Fruit fly (Drosophila melanogaster): Measurements from ENCODE around the gene CG4281.

The CG4281 gene

DNA sequence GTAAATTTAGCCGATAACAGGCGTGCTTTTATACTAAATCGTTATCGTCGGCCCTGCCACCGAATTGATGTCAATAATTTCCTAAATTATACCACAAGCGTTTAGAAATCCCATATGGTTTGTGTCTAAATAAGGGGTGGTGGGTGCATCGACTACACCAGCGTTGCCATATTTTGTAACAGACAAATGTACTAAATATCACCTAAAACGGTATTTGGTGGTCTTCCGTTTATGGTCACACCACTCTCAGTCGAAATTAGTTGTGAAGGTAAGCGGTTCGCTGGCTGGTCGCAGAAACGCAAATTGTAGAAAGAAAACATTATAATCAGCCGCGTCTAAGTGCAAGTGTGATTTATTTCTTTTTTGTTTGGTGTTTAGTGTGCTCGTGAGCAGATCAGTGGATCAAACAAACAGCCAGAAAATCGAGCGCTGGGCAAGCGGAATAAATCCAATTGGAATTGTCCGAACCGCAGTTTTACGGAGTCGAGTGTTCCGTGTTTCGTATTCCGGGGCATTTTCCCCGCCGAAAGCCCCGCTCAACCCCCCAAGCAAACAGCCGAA is 15.5 kb upstream of the CG4281 start, which contains the start of the genes CG16903 and Unc-76 (continued):
- TF ChIP-seq az2 (GFP tag; optimal IDR thresholded peaks at IDR 0.05) (no peak), Gug (GFP tag; IDR thresholded peaks at IDR 0.05) (no peak), sob (GFP tag; IDR thresholded peaks at IDR 0.05) (peak; percentile 71), sug (tag; optimal IDR thresholded peaks at IDR 0.05) (peak; percentile 66), CG7786 (GFP tag; optimal IDR thresholded peaks at IDR 0.05) (peak; percentile 18), CG13123 (GFP tag; optimal IDR thresholded peaks at IDR 0.05) (no peak), ara (GFP tag; IDR thresholded peaks at IDR 0.05) (no peak), Mes4 (GFP tag; optimal IDR thresholded peaks at IDR 0.05) (no peak), dati (GFP tag; IDR thresholded peaks at IDR 0.05) (no peak), twi (tag; optimal IDR thresholded peaks at IDR 0.05) (peak; percentile 8), CG7928 (GFP tag; optimal IDR thresholded peaks at IDR 0.05) (peak; percentile 66), Vsx1 (GFP tag; optimal IDR thresholded peaks at IDR 0.05) (no peak), NFAT (GFP tag; IDR thresholded peaks at IDR 0.05) (peak; percentile 24; the same call in 1 of the 2 replicates), CG2120 (GFP tag; optimal IDR thresholded peaks at IDR 0.05) (peak; percentile 22), slp2 (GFP tag; optimal IDR thresholded peaks at IDR 0.05) (no peak), CG10267 (tag; optimal IDR thresholded peaks at IDR 0.05) (peak; percentile 81), CG1832 (GFP tag; optimal IDR thresholded peaks at IDR 0.05) (no peak), Hr3 (GFP tag; optimal IDR thresholded peaks at IDR 0.05) (peak; percentile 5), CG15514 (GFP tag; optimal IDR thresholded peaks at IDR 0.05) (peak; percentile 85), bsh (GFP tag; optimal IDR thresholded peaks at IDR 0.05) (peak in 1 of 2 experiments; percentile 21), tx (GFP tag; optimal IDR thresholded peaks at IDR 0.05) (no peak), Ssrp (tag; optimal IDR thresholded peaks at IDR 0.05) (no peak), CG9609 (GFP tag; optimal IDR thresholded peaks at IDR 0.05) (peak; percentile 35), Nf-YB (GFP tag; optimal IDR thresholded peaks at IDR 0.05) (peak; percentile 27), CG2202 (tag; optimal IDR thresholded peaks at IDR 0.05) (no peak), nau (GFP tag; optimal IDR thresholded peaks at IDR 0.05) (peak; percentile 38), Side (GFP tag; optimal IDR thresholded peaks at IDR 0.05) (no peak), klu (GFP tag; IDR thresholded peaks at IDR 0.05) (no peak), CG11247 (GFP tag; IDR thresholded peaks at IDR 0.05) (no peak), CG13624 (GFP tag; optimal IDR thresholded peaks at IDR 0.05) (peak; percentile 67), CG8478 (optimal IDR thresholded peaks at IDR 0.05) (no peak), CG12219 (GFP tag; optimal IDR thresholded peaks at IDR 0.05) (peak; percentile 32), tap (tag; optimal IDR thresholded peaks at IDR 0.05) (peak; percentile 28), Dip2 (GFP tag; IDR thresholded peaks at IDR 0.05) (no peak), maf-S (GFP tag; optimal IDR thresholded peaks at IDR 0.05) (no peak), Lim3 (GFP tag; IDR thresholded peaks at IDR 0.05) (no peak), Hr51 (GFP tag; optimal IDR thresholded peaks at IDR 0.05) (peak in 1 of 2 experiments; percentile 47), CG2875 (GFP tag; optimal IDR thresholded peaks at IDR 0.05) (peak; percentile 47), peb (GFP tag; IDR thresholded peaks at IDR 0.05) (no peak), slou (GFP tag; optimal IDR thresholded peaks at IDR 0.05) (no peak), CG2199 (GFP tag; IDR thresholded peaks at IDR 0.05) (no peak), CG3847 (GFP tag; IDR thresholded peaks at IDR 0.05) (peak; percentile 84), esg (GFP tag; conservative IDR thresholded peaks at IDR 0.05) (no peak), Trl (optimal IDR thresholded peaks at IDR 0.05) (no peak), Trl (GFP tag; optimal IDR thresholded peaks at IDR 0.05) (peak; percentile 51), CrebB (tag; optimal IDR thresholded peaks at IDR 0.05) (peak; percentile 57), Opbp (GFP tag; IDR thresholded peaks at IDR 0.05; ENCODE audit: partially characterized antibody) (peak; percentile 45; the same call in 1 of the 3 replicates), Chrac-16 (GFP tag; optimal IDR thresholded peaks at IDR 0.05) (no peak), CG6654 (GFP tag; optimal IDR thresholded peaks at IDR 0.05) (no peak), Blimp-1 (GFP tag; optimal IDR thresholded peaks at IDR 0.05) (peak; percentile 33), wdn (GFP tag; IDR thresholded peaks at IDR 0.05) (no peak), CG16815 (GFP tag; optimal IDR thresholded peaks at IDR 0.05) (no peak)
